Fruit fly (Drosophila melanogaster) whole organism, wandering third instar larva: ENCODE measurements around the gene Osi8.

Experiments used
- Abd-B ChIP-seq: fragments of >200 bp; optimal IDR thresholded peaks from 2 replicates; lab custom pipeline; 2017; ENCODE audit warnings: missing biosample characterization, missing genetic modification characterization
- CrebA ChIP-seq: fragments of 200-800 bp; sonication (Bioruptor generic); optimal IDR thresholded peaks from 2 replicates; lab custom pipeline; 2016; ENCODE audit warnings: missing biosample characterization, mild to moderate bottlenecking, missing genetic modification characterization, borderline replicate concordance
- Dfd ChIP-seq: fragments of >200 bp; optimal IDR thresholded peaks from 2 replicates; lab custom pipeline; 2017; ENCODE audit warnings: missing biosample characterization, missing genetic modification characterization
- GATAd ChIP-seq: sonication (Bioruptor generic); optimal IDR thresholded peaks from 2 replicates; lab custom pipeline; 2016; ENCODE audit warnings: missing biosample characterization, missing genetic modification characterization
- Hnf4 ChIP-seq: fragments of 200-800 bp; sonication (Bioruptor generic); optimal IDR thresholded peaks from 2 replicates; lab custom pipeline; 2016; ENCODE audit warnings: missing biosample characterization, mild to moderate bottlenecking, missing genetic modification characterization
- Mio ChIP-seq: sonication (Bioruptor generic); optimal IDR thresholded peaks from 2 replicates; lab custom pipeline; 2016; ENCODE audit warnings: missing biosample characterization, missing genetic modification characterization
- Myc ChIP-seq: fragments of >200 bp; optimal IDR thresholded peaks from 2 replicates; lab custom pipeline; 2017
- dl ChIP-seq, 2 experiments: fragments of 175-275, 200-275 bp in 1 of 2; fragments of 200-275 bp in 1 of 2; sonication (Bioruptor generic); optimal IDR thresholded peaks; lab custom pipeline; 2018; ENCODE audit warnings: mild to moderate bottlenecking in 2 of 2, missing biosample characterization in 2 of 2, missing genetic modification characterization in 2 of 2, moderate library complexity in 2 of 2; ENCODE audit not compliant: partially characterized antibody in 2 of 2, insufficient read depth in 1 of 2
- fru ChIP-seq: fragments of 200-800 bp; sonication (Bioruptor generic); optimal IDR thresholded peaks from 3 replicates; lab custom pipeline; 2016; ENCODE audit warnings: missing biosample characterization, mild to moderate bottlenecking, missing genetic modification characterization
- lola ChIP-seq: fragments of >200 bp; optimal IDR thresholded peaks from 2 replicates; lab custom pipeline; 2017; ENCODE audit warnings: missing biosample characterization, missing genetic modification characterization
- pan ChIP-seq: fragments of >200 bp; optimal IDR thresholded peaks from 2 replicates; lab custom pipeline; 2017
- usp ChIP-seq: fragments of >200 bp; optimal IDR thresholded peaks from 2 replicates; lab custom pipeline; 2017; ENCODE audit warnings: missing biosample characterization, missing genetic modification characterization

DNA sequence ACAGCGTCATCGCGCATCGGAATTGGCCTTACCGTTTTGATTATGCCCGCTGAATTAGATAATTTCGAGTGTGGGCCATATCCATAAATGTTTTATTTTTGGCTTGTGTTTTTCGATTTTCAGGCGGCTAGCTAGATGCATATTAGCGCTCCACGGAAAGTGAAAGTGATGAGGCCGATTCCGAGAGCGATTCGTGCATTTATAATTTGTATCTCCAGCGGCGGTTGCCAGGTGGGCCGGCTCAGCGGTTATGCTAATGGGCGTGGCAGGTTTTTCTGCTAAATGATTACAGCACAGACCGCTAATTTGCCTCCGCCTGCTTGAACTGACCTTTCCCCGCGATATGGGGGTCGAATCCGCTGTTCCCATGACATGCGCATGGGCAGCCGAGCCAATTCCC is 10.0 kb upstream of the Osi8 start:
- TF ChIP-seq lola (GFP tag; lab: Kevin White, UChicago), result no peak
- TF ChIP-seq Myc, result no peak
- TF ChIP-seq GATAd (GFP tag; lab: Kevin White, UChicago), result no peak
- TF ChIP-seq fru, result no peak
- TF ChIP-seq dl (GFP tag; optimal IDR thresholded peaks at IDR 0.05; lab: Kevin White, UChicago; ENCODE audit: insufficient read depth in 1 of 2, partially characterized antibody in 2 of 2), result no peak
- no peak for TF ChIP-seq pan
- TF ChIP-seq Dfd (GFP tag; lab: Kevin White, UChicago), result no peak
- TF ChIP-seq CrebA (GFP tag; lab: Kevin White, UChicago), result no peak
- TF ChIP-seq Abd-B (GFP tag; lab: Kevin White, UChicago), result no peak
- TF ChIP-seq usp (GFP tag; lab: Kevin White, UChicago), result no peak
- no peak for TF ChIP-seq Hnf4 (GFP tag; lab: Kevin White, UChicago)
- no peak for TF ChIP-seq Mio (GFP tag; lab: Kevin White, UChicago)
